Worm (Caenorhabditis elegans) whole organism, late embryonic: Measurements from ENCODE around the gene tnt-4.

Experiments used
- ceh-18 ChIP-seq: sonication (generic microtip); optimal IDR thresholded peaks from 2 replicates; lab custom pipeline; 2016; ENCODE audit warnings: missing genetic modification characterization, missing compliant biosample characterization
- ceh-30 ChIP-seq: fragments of 150-350 bp; optimal IDR thresholded peaks from 2 replicates; lab custom pipeline; 2014; ENCODE audit warnings: missing biosample characterization, missing genetic modification characterization
- che-1 ChIP-seq: sonication (generic microtip); optimal IDR thresholded peaks from 2 replicates; lab custom pipeline; 2016; ENCODE audit warnings: mild to moderate bottlenecking, missing genetic modification characterization, missing compliant biosample characterization
- ets-4 ChIP-seq: sonication (generic microtip); optimal IDR thresholded peaks from 2 replicates; lab custom pipeline; 2016; ENCODE audit warnings: missing genetic modification characterization, missing compliant biosample characterization
- madf-2 ChIP-seq: sonication (generic microtip); optimal IDR thresholded peaks from 2 replicates; lab custom pipeline; 2017; ENCODE audit warnings: missing genetic modification characterization, missing compliant biosample characterization
- nfya-1 ChIP-seq: sonication (generic microtip); optimal IDR thresholded peaks from 2 replicates; lab custom pipeline; 2017; ENCODE audit warnings: missing genetic modification characterization, mild to moderate bottlenecking, missing compliant biosample characterization, antibody characterized with exemption, moderate library complexity
- pag-3 ChIP-seq: sonication (generic microtip); optimal IDR thresholded peaks from 2 replicates; lab custom pipeline; 2016; ENCODE audit warnings: missing compliant biosample characterization, missing genetic modification characterization, borderline replicate concordance
- pha-2 ChIP-seq: sonication (generic microtip); optimal IDR thresholded peaks from 2 replicates; lab custom pipeline; 2017; ENCODE audit warnings: mild to moderate bottlenecking, missing genetic modification characterization, missing compliant biosample characterization
- ref-2 ChIP-seq: sonication (generic microtip); optimal IDR thresholded peaks from 2 replicates; lab custom pipeline; 2016; ENCODE audit warnings: missing genetic modification characterization, missing compliant biosample characterization
- unc-55 ChIP-seq: sonication (generic microtip); optimal IDR thresholded peaks from 2 replicates; lab custom pipeline; 2017; ENCODE audit warnings: missing biosample characterization, missing genetic modification reagents, missing genetic modification characterization

DNA sequence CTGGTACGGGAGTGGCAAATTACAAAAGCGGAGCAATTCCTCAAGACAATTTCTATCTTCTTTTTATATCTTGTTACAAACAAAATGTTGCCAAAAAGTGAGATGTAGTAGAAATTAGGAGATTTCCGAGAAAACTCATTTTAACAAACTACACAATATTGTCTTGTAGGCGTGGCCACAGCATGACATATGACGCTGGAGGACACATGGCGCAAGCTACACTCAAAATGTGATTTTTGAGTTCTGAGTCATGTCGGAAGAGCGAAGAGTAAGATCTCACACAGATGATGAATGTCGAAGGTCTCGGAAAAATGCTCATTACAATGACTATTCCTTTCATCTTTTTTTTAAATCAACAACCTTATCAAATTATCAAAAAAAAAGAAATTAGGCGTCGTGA is 31.3 kb downstream of the tnt-4 start, which contains the start of gene Y40B10B.1:
- TF ChIP-seq ref-2 (no peak), ceh-18 (tag; lab: Kevin White, UChicago) (no peak), pag-3 (tag; lab: Kevin White, UChicago) (no peak), che-1 (tag; lab: Kevin White, UChicago) (no peak), ets-4 (no peak), madf-2 (tag; lab: Kevin White, UChicago) (no peak), nfya-1 (tag; lab: Kevin White, UChicago) (no peak), pha-2 (tag; lab: Kevin White, UChicago) (no peak), unc-55 (GFP tag; lab: Kevin White, UChicago) (no peak), ceh-30 (tag; lab: Kevin White, UChicago) (no peak)
